Fruit fly (Drosophila melanogaster): ENCODE measurements around the gene mthl6.

dm6 chr3L:7521847-7522246 lies 36.1 kb downstream of the mthl6 start:
- TF ChIP-seq Crg-1 (GFP tag; optimal IDR thresholded peaks at IDR 0.05), result no peak
- no peak for TF ChIP-seq Clk (GFP tag; optimal IDR thresholded peaks at IDR 0.05)
- no peak for TF ChIP-seq CG12768 (GFP tag; optimal IDR thresholded peaks at IDR 0.05)
- no peak for TF ChIP-seq toe (GFP tag; optimal IDR thresholded peaks at IDR 0.05)
